Fruit fly (Drosophila melanogaster) whole organism, embryonic: Measurements from ENCODE around the gene CG5181.

Experiments used
- CG1647 ChIP-seq: fragments of 200-800 bp; sonication (Bioruptor generic); optimal IDR thresholded peaks from 3 replicates; lab custom pipeline; 2016; ENCODE audit warnings: missing biosample characterization, missing genetic modification characterization
- CG4854 ChIP-seq: fragments of 200-800 bp; sonication (Bioruptor generic); optimal IDR thresholded peaks from 2 replicates; lab custom pipeline; 2016; ENCODE audit warnings: missing biosample characterization, missing genetic modification characterization, inconsistent platforms
- dan ChIP-seq: fragments of 200-800 bp; sonication (Bioruptor generic); IDR thresholded peaks from 2 replicates; pipeline ENCODE4 v1.3.6; 2022; ENCODE audit warnings: missing biosample characterization, missing genetic modification characterization
- dysf ChIP-seq: fragments of 200-800 bp; sonication (Bioruptor generic); IDR thresholded peaks from 3 replicates; pipeline ENCODE4 v1.3.6; 2022; ENCODE audit warnings: missing biosample characterization, missing genetic modification characterization

DNA sequence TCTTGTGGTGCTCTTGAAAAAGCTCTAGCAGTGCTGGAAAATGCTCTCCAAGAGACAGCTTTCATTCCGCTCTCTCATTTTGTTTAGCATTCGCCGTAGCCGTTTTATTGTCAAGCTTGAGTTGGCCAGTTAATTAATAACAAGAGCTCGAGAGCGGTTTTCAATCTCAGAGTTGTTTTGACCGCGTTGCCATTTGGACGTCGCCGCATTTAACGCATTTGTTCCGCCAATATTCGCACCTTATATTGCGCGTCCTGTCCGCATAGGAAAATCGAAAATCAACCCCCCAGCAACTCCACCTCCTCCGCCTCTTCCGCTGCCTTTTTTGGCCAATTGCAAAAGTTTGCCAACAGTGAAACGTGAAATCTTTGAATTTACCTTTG lies 27.7 kb upstream of the CG5181 start, which contains the start of gene CG5973:
- TF ChIP-seq CG4854 (GFP tag; lab: Kevin White, UChicago) (no peak), dysf (GFP tag; lab: Robert Waterston, UW) (no peak), CG1647 (no peak), dan (GFP tag; lab: Robert Waterston, UW) (no peak)
